Worm (Caenorhabditis elegans) whole organism, young adult: ENCODE measurements around the gene gst-29.

Experiments
- C06A6.2 ChIP-seq: fragments of 200-800 bp; sonication (Bioruptor generic); conservative IDR thresholded peaks from 2 replicates; pipeline ENCODE4 v1.3.6; 2022; ENCODE audit warnings: missing genetic modification characterization, missing compliant biosample characterization
- F23B12.7 ChIP-seq: sonication (generic microtip); optimal IDR thresholded peaks from 2 replicates; lab custom pipeline; 2017; ENCODE audit warnings: missing genetic modification characterization, mild to moderate bottlenecking, missing compliant biosample characterization, antibody characterized with exemption, moderate library complexity; ENCODE audit not compliant: insufficient read depth
- F57A8.1 ChIP-seq: fragments of 200-800 bp; sonication (Bioruptor generic); optimal IDR thresholded peaks from 2 replicates; lab custom pipeline; 2018; ENCODE audit warnings: mild to moderate bottlenecking, missing genetic modification characterization, moderate library complexity, missing compliant biosample characterization
- T07F8.4 ChIP-seq: sonication (generic microtip); optimal IDR thresholded peaks from 2 replicates; lab custom pipeline; 2016; ENCODE audit warnings: mild to moderate bottlenecking, missing genetic modification characterization, moderate library complexity, missing compliant biosample characterization
- aptf-2 ChIP-seq: fragments of 200-800 bp; sonication (Bioruptor generic); conservative IDR thresholded peaks from 2 replicates; pipeline ENCODE4 v1.3.6; 2022; ENCODE audit warnings: missing genetic modification reagents, missing genetic modification characterization, missing compliant biosample characterization
- aptf-3 ChIP-seq: fragments of 200-800 bp; sonication (Bioruptor generic); IDR thresholded peaks from 2 replicates; pipeline ENCODE4 v1.3.6; 2022; ENCODE audit warnings: missing genetic modification characterization, missing compliant biosample characterization
- attf-5 ChIP-seq: fragments of 200-800 bp; sonication (Bioruptor generic); optimal IDR thresholded peaks from 2 replicates; lab custom pipeline; 2018; ENCODE audit warnings: mild to moderate bottlenecking, missing genetic modification characterization, missing compliant biosample characterization
- dpff-1 ChIP-seq: sonication (generic microtip); optimal IDR thresholded peaks from 2 replicates; lab custom pipeline; 2017; ENCODE audit warnings: mild to moderate bottlenecking, missing genetic modification characterization, missing compliant biosample characterization
- dpl-1 ChIP-seq: fragments of 150-350 bp; optimal IDR thresholded peaks from 2 replicates; lab custom pipeline; 2014; ENCODE audit warnings: missing biosample characterization, missing genetic modification reagents, missing genetic modification characterization
- gei-17 ChIP-seq: fragments of 200-800 bp; sonication (Bioruptor generic); optimal IDR thresholded peaks from 2 replicates; lab custom pipeline; 2018; ENCODE audit warnings: mild to moderate bottlenecking, missing genetic modification characterization, missing compliant biosample characterization
- nfya-1 ChIP-seq: sonication (generic microtip); optimal IDR thresholded peaks from 2 replicates; lab custom pipeline; 2017; ENCODE audit warnings: antibody characterized with exemption, missing compliant biosample characterization, missing genetic modification characterization, borderline replicate concordance; ENCODE audit not compliant: insufficient read depth
- pha-4 ChIP-seq: fragments of 150-350 bp; sonication (generic microtip); optimal IDR thresholded peaks from 2 replicates; lab custom pipeline; 2014; ENCODE audit warnings: missing biosample characterization, missing genetic modification reagents, missing genetic modification characterization
- unc-62 ChIP-seq: fragments of 150-350 bp; optimal IDR thresholded peaks from 2 replicates; lab custom pipeline; 2014; ENCODE audit warnings: missing biosample characterization, missing genetic modification reagents, missing genetic modification characterization

ce11 chrII:15175643-15176042 is 6.0 kb upstream of the gst-29 start, which contains the start of gene Y53F4B.36:
- TF ChIP-seq aptf-2 (GFP tag; lab: Robert Waterston, UW) (no peak), pha-4 (tag; lab: Kevin White, UChicago) (no peak), C06A6.2 (GFP tag; lab: Robert Waterston, UW) (no peak), dpl-1 (GFP tag; lab: Kevin White, UChicago) (no peak), F57A8.1 (GFP tag; lab: Kevin White, UChicago) (no peak), attf-5 (GFP tag; lab: Kevin White, UChicago) (no peak), gei-17 (GFP tag; lab: Kevin White, UChicago) (no peak), dpff-1 (no peak), unc-62 (GFP tag; lab: Kevin White, UChicago) (no peak), F23B12.7 (tag; lab: Kevin White, UChicago) (no peak), aptf-3 (GFP tag; lab: Robert Waterston, UW) (no peak), T07F8.4 (tag; lab: Kevin White, UChicago) (no peak), nfya-1 (no peak)
